Worm (Caenorhabditis elegans) whole organism, L4 larva: ENCODE measurements around the gene ints-7.
"Not testable (repeated sequence)": the region's sequence is repeated elsewhere in the genome, so short reads cannot be mapped to it uniquely, and the experiment has no call there.

Experiments used
- D1046.2 ChIP-seq: fragments of 200-800 bp; sonication (Bioruptor generic); IDR thresholded peaks from 2 replicates; pipeline ENCODE4 v1.3.6; 2022; ENCODE audit warnings: missing genetic modification characterization, missing compliant biosample characterization
- F49E8.2 ChIP-seq: sonication (generic microtip); optimal IDR thresholded peaks from 2 replicates; lab custom pipeline; 2016; ENCODE audit warnings: missing compliant biosample characterization, mild to moderate bottlenecking, missing genetic modification characterization, borderline replicate concordance
- T26A8.4 ChIP-seq: fragments of 200-800 bp; sonication (Bioruptor generic); IDR thresholded peaks from 2 replicates; pipeline ENCODE4 v1.3.6; 2022; ENCODE audit warnings: missing genetic modification characterization, missing compliant biosample characterization
- Y105C5A.15 ChIP-seq: fragments of 200-800 bp; sonication (Bioruptor generic); IDR thresholded peaks from 2 replicates; pipeline ENCODE4 v1.3.6; 2022; ENCODE audit warnings: missing genetic modification characterization, missing compliant biosample characterization
- Y48G9A.11 ChIP-seq: fragments of 200-800 bp; sonication (Bioruptor generic); IDR thresholded peaks from 2 replicates; pipeline ENCODE4 v1.3.6; 2022; ENCODE audit warnings: missing genetic modification reagents, missing genetic modification characterization, missing compliant biosample characterization
- ZK546.5 ChIP-seq, 2 experiments: sonication (generic microtip); optimal IDR thresholded peaks; 2 replicates each; lab custom pipeline; 2017; ENCODE audit warnings: missing biosample characterization in 2 of 2, missing genetic modification characterization in 2 of 2
- ceh-20 ChIP-seq: fragments of 200-800 bp; sonication (Bioruptor generic); IDR thresholded peaks from 2 replicates; pipeline ENCODE4 v1.3.6; 2022; ENCODE audit warnings: missing genetic modification reagents, missing genetic modification characterization, missing compliant biosample characterization
- ceh-44 ChIP-seq: fragments of 200-800 bp; sonication (Bioruptor generic); IDR thresholded peaks from 2 replicates; pipeline ENCODE4 v1.3.6; 2022; ENCODE audit warnings: missing genetic modification reagents, missing genetic modification characterization, missing compliant biosample characterization
- ces-1 ChIP-seq: fragments of 150-350 bp; sonication (generic microtip); optimal IDR thresholded peaks from 4 replicates; lab custom pipeline; 2014; ENCODE audit warnings: missing biosample characterization, missing genetic modification reagents, missing genetic modification characterization
- daf-16 ChIP-seq, 3 experiments: sonication (generic microtip); optimal IDR thresholded peaks; 2 replicates each; lab custom pipeline; 2016 to 2017; ENCODE audit warnings: missing genetic modification characterization in 3 of 3, missing genetic modification reagents in 3 of 3, mild to moderate bottlenecking in 2 of 3, missing compliant biosample characterization in 2 of 3, missing biosample characterization in 1 of 3, moderate library complexity in 1 of 3
- dmd-6 ChIP-seq: fragments of 200-800 bp; sonication (Bioruptor generic); IDR thresholded peaks from 2 replicates; pipeline ENCODE4 v1.3.6; 2022; ENCODE audit warnings: missing genetic modification reagents, missing genetic modification characterization, missing compliant biosample characterization
- dmd-9 ChIP-seq: fragments of 200-800 bp; sonication (Bioruptor generic); IDR thresholded peaks from 2 replicates; pipeline ENCODE4 v1.3.6; 2022; ENCODE audit warnings: missing genetic modification reagents, missing genetic modification characterization, missing compliant biosample characterization
- dpl-1 ChIP-seq: fragments of 150-350 bp; optimal IDR thresholded peaks from 2 replicates; lab custom pipeline; 2014; ENCODE audit warnings: missing biosample characterization, missing genetic modification reagents, missing genetic modification characterization
- duxl-1 ChIP-seq: sonication (generic microtip); optimal IDR thresholded peaks from 2 replicates; lab custom pipeline; 2016; ENCODE audit warnings: mild to moderate bottlenecking, missing genetic modification characterization, moderate library complexity, missing compliant biosample characterization; ENCODE audit not compliant: poor library complexity
- fkh-10 ChIP-seq: fragments of 150-350 bp; optimal IDR thresholded peaks from 2 replicates; lab custom pipeline; 2014; ENCODE audit warnings: missing biosample characterization, missing genetic modification reagents, missing genetic modification characterization
- hlh-30 ChIP-seq: sonication (generic microtip); optimal IDR thresholded peaks from 2 replicates; lab custom pipeline; 2017; ENCODE audit warnings: antibody characterized with exemption, mild to moderate bottlenecking, missing genetic modification characterization, missing compliant biosample characterization; ENCODE audit not compliant: insufficient read depth
- hmg-1.1 ChIP-seq: fragments of 200-800 bp; sonication (Bioruptor generic); IDR thresholded peaks from 2 replicates; pipeline ENCODE4 v1.3.6; 2022; ENCODE audit warnings: missing genetic modification reagents, missing genetic modification characterization, missing compliant biosample characterization
- lim-7 ChIP-seq: fragments of 200-800 bp; sonication (Bioruptor generic); IDR thresholded peaks from 2 replicates; pipeline ENCODE4 v1.3.6; 2022; ENCODE audit warnings: missing genetic modification characterization, missing compliant biosample characterization
- lin-1 ChIP-seq: fragments of 200-800 bp; sonication (Bioruptor generic); IDR thresholded peaks from 2 replicates; pipeline ENCODE4 v1.3.6; 2022; ENCODE audit warnings: missing genetic modification reagents, missing genetic modification characterization, missing compliant biosample characterization
- lin-29 ChIP-seq: fragments of 200-800 bp; sonication (Bioruptor generic); IDR thresholded peaks from 2 replicates; pipeline ENCODE4 v1.3.6; 2022; ENCODE audit warnings: missing genetic modification reagents, missing genetic modification characterization, missing compliant biosample characterization
- lin-38 ChIP-seq: fragments of 200-800 bp; sonication (Bioruptor generic); IDR thresholded peaks from 2 replicates; pipeline ENCODE4 v1.3.6; 2022; ENCODE audit warnings: missing genetic modification reagents, missing genetic modification characterization, missing compliant biosample characterization
- lsy-2 ChIP-seq, 2 experiments: fragments of 150-350 bp in 1 of 2; sonication (generic microtip) in 1 of 2; optimal IDR thresholded peaks; 2 replicates each; lab custom pipeline; 2014 to 2017; ENCODE audit warnings: missing biosample characterization in 2 of 2, missing genetic modification characterization in 2 of 2
- madf-9 ChIP-seq: fragments of 200-800 bp; sonication (Bioruptor generic); conservative IDR thresholded peaks from 2 replicates; pipeline ENCODE4 v1.3.6; 2022; ENCODE audit warnings: missing genetic modification reagents, missing genetic modification characterization, missing compliant biosample characterization
- mdt-29 ChIP-seq: fragments of 200-800 bp; sonication (Bioruptor generic); IDR thresholded peaks from 2 replicates; pipeline ENCODE4 v1.3.6; 2022; ENCODE audit warnings: missing genetic modification reagents, missing genetic modification characterization, missing compliant biosample characterization
- mep-1 ChIP-seq: fragments of 150-350 bp; sonication (generic microtip); optimal IDR thresholded peaks from 3 replicates; lab custom pipeline; 2014; ENCODE audit warnings: missing biosample characterization, missing genetic modification characterization
- mxl-2 ChIP-seq: fragments of 200-800 bp; sonication (Bioruptor generic); conservative IDR thresholded peaks from 2 replicates; pipeline ENCODE4 v1.3.6; 2022; ENCODE audit warnings: missing genetic modification reagents, missing genetic modification characterization, missing compliant biosample characterization
- mxl-3 ChIP-seq: fragments of 200-800 bp; sonication (Bioruptor generic); optimal IDR thresholded peaks from 2 replicates; lab custom pipeline; 2018; ENCODE audit warnings: mild to moderate bottlenecking, missing genetic modification characterization, missing compliant biosample characterization
- nhr-11 ChIP-seq: fragments of 150-350 bp; optimal IDR thresholded peaks from 2 replicates; lab custom pipeline; 2014; ENCODE audit warnings: missing biosample characterization, missing genetic modification characterization
- nhr-25 ChIP-seq: sonication (generic microtip); optimal IDR thresholded peaks from 2 replicates; lab custom pipeline; 2017; ENCODE audit warnings: missing genetic modification characterization, mild to moderate bottlenecking, missing compliant biosample characterization, antibody characterized with exemption, moderate library complexity, borderline replicate concordance; ENCODE audit not compliant: insufficient read depth
- nhr-42 ChIP-seq: fragments of 200-800 bp; sonication (Bioruptor generic); IDR thresholded peaks from 2 replicates; pipeline ENCODE4 v1.3.6; 2022; ENCODE audit warnings: missing genetic modification characterization, missing compliant biosample characterization
- pha-4 ChIP-seq, 2 experiments: fragments of 150-350 bp in 1 of 2; fragments of 200-800 bp in 1 of 2; sonication (Bioruptor generic) in 1 of 2; IDR thresholded peaks in 1 of 2; optimal IDR thresholded peaks in 1 of 2; 2 replicates each; pipeline versions ENCODE4 v1.3.6 to Lab custom; 2014 to 2022; ENCODE audit warnings: missing genetic modification characterization in 2 of 2, missing genetic modification reagents in 2 of 2, missing biosample characterization in 1 of 2, missing compliant biosample characterization in 1 of 2
- sdz-12 ChIP-seq: fragments of 200-800 bp; sonication (Bioruptor generic); optimal IDR thresholded peaks from 2 replicates; lab custom pipeline; 2018; ENCODE audit warnings: mild to moderate bottlenecking, missing genetic modification characterization, missing compliant biosample characterization
- set-16 ChIP-seq: fragments of 200-800 bp; sonication (Bioruptor generic); IDR thresholded peaks from 2 replicates; pipeline ENCODE4 v1.3.6; 2022; ENCODE audit warnings: missing genetic modification reagents, missing genetic modification characterization, missing compliant biosample characterization
- snpc-1.2 ChIP-seq: fragments of 200-800 bp; sonication (Bioruptor generic); IDR thresholded peaks from 2 replicates; pipeline ENCODE4 v1.3.6; 2022; ENCODE audit warnings: missing genetic modification reagents, missing genetic modification characterization, missing compliant biosample characterization
- spr-3 ChIP-seq: fragments of 200-800 bp; sonication (Bioruptor generic); optimal IDR thresholded peaks from 2 replicates; lab custom pipeline; 2018; ENCODE audit warnings: mild to moderate bottlenecking, missing genetic modification characterization, missing compliant biosample characterization
- tag-97 ChIP-seq: fragments of 200-800 bp; sonication (Bioruptor generic); IDR thresholded peaks from 2 replicates; pipeline ENCODE4 v1.3.6; 2022; ENCODE audit warnings: missing genetic modification characterization, missing compliant biosample characterization
- unc-130 ChIP-seq: sonication (generic microtip); optimal IDR thresholded peaks from 2 replicates; lab custom pipeline; 2016; ENCODE audit warnings: missing genetic modification reagents, missing genetic modification characterization, missing compliant biosample characterization
- unc-62 ChIP-seq, 3 experiments: fragments of 150-350 bp in 1 of 3; sonication (generic microtip); optimal IDR thresholded peaks in 2 of 3; peaks in 1 of 3; 1 replicate in 1 of 3; 2 replicates in 2 of 3; lab custom pipeline; 2014 to 2017; ENCODE audit warnings: missing biosample characterization in 3 of 3, missing genetic modification characterization in 3 of 3, missing genetic modification reagents in 3 of 3, missing genotype in 1 of 3
- vab-7 ChIP-seq: fragments of 200-800 bp; sonication (Bioruptor generic); IDR thresholded peaks from 2 replicates; pipeline ENCODE4 v1.3.6; 2022; ENCODE audit warnings: missing genetic modification reagents, missing genetic modification characterization, missing compliant biosample characterization
- zfp-2 ChIP-seq: sonication (generic microtip); optimal IDR thresholded peaks from 2 replicates; lab custom pipeline; 2016; ENCODE audit warnings: mild to moderate bottlenecking, missing genetic modification characterization, missing compliant biosample characterization
- zfp-3 ChIP-seq: fragments of 200-800 bp; sonication (Bioruptor generic); conservative IDR thresholded peaks from 2 replicates; pipeline ENCODE4 v1.3.6; 2022; ENCODE audit warnings: missing genetic modification reagents, missing genetic modification characterization, missing compliant biosample characterization

ints-7 gene

ce11 chrII:11582698-11583097 lies at the start of gene ints-7:
ints-7 (plus strand) TSS chrII:11582849.
- TF ChIP-seq tag-97 (GFP tag; lab: Robert Waterston, UW) (no peak), lin-38 (peak; percentile 30; the same call in 1 of the 2 replicates)
- TF ChIP-seq, all 104 proteins: peak for 1

ce11 chrII:11533716-11534115 lies 48.9 kb upstream of the ints-7 start, which contains the start of gene mdt-8:
mdt-8 (minus strand) TSS chrII:11533816.
- TF ChIP-seq Y105C5A.15 (GFP tag; lab: Robert Waterston, UW) (no peak), ZK546.5 (tag; optimal IDR thresholded peaks at IDR 0.05; lab: Kevin White, UChicago) (no peak), nhr-11 (tag; lab: Kevin White, UChicago) (no peak), nhr-25 (tag; lab: Kevin White, UChicago) (no peak), mep-1 (tag; lab: Kevin White, UChicago) (no peak), lin-29 (GFP tag; lab: Robert Waterston, UW) (no peak), spr-3 (GFP tag; lab: Kevin White, UChicago) (no peak)

- TF ChIP-seq mxl-2 (peak; percentile 80), nhr-42 (GFP tag; lab: Robert Waterston, UW) (peak; percentile 94; the same call in 1 of the 2 replicates), set-16 (GFP tag; lab: Robert Waterston, UW) (peak; percentile 67), lin-1 (GFP tag; lab: Robert Waterston, UW) (peak; percentile 85; the same call in 1 of the 2 replicates), zfp-3 (GFP tag; lab: Robert Waterston, UW) (peak; percentile 92), unc-130 (GFP tag; lab: Kevin White, UChicago) (peak; percentile 84), snpc-1.2 (GFP tag; lab: Robert Waterston, UW) (peak; percentile 82), pha-4 (GFP tag; IDR thresholded peaks at IDR 0.05; lab: Robert Waterston, UW) (peak; percentile 96), lsy-2 (tag; optimal IDR thresholded peaks at IDR 0.05; lab: Kevin White, UChicago) (peak; percentile 71 to 82), nhr-11 (tag; lab: Kevin White, UChicago) (peak; percentile 68), lim-7 (GFP tag; lab: Robert Waterston, UW) (peak; percentile 82), sdz-12 (GFP tag; lab: Kevin White, UChicago) (peak; percentile 60), vab-7 (GFP tag; lab: Robert Waterston, UW) (peak; percentile 96), Y105C5A.15 (GFP tag; lab: Robert Waterston, UW) (peak; percentile 70; the same call in 1 of the 2 replicates), hlh-30 (tag; lab: Kevin White, UChicago) (peak; percentile 67), zfp-2 (peak; percentile 50), Y48G9A.11 (peak; percentile 93), daf-16 (GFP tag; optimal IDR thresholded peaks at IDR 0.05; lab: Kevin White, UChicago) (peak in 1 of 2 experiments; percentile 68), ceh-44 (GFP tag; lab: Robert Waterston, UW) (peak; percentile 99), D1046.2 (GFP tag; lab: Robert Waterston, UW) (peak; percentile 93), dmd-6 (GFP tag; lab: Robert Waterston, UW) (peak; percentile 88), fkh-10 (GFP tag; lab: Kevin White, UChicago) (peak; percentile 51), unc-62 (GFP tag; optimal IDR thresholded peaks at IDR 0.05 in 1 of 2; lab: Kevin White, UChicago) (peak in 1 of 2 experiments; percentile 66), hmg-1.1 (GFP tag; lab: Robert Waterston, UW) (peak; percentile 93), F49E8.2 (tag; lab: Kevin White, UChicago) (peak; percentile 27), mdt-29 (peak; percentile 85), lin-38 (peak; percentile 100), T26A8.4 (peak; percentile 78), ceh-20 (peak; percentile 95), ces-1 (GFP tag; lab: Kevin White, UChicago) (peak; percentile 27), lin-29 (GFP tag; lab: Robert Waterston, UW) (peak; percentile 55; the same call in 1 of the 2 replicates), duxl-1 (tag; lab: Kevin White, UChicago) (peak; percentile 70), dmd-9 (GFP tag; lab: Robert Waterston, UW) (peak; percentile 98), mxl-3 (GFP tag; lab: Kevin White, UChicago) (peak; percentile 86), madf-9 (GFP tag; lab: Robert Waterston, UW) (peak; percentile 96), dpl-1 (GFP tag; lab: Kevin White, UChicago) (peak; percentile 77)
- not testable (repeated sequence) for TF ChIP-seq pha-4, daf-16, unc-62 (tag; optimal IDR thresholded peaks at IDR 0.05; lab: Kevin White, UChicago)
Observed at ce11 chrII:11534429-11535099, 48.1 kb upstream of the ints-7 start, which contains the start of gene Y62F5A.12. Y62F5A.12 (minus strand) TSS chrII:11534479.
